Fruit fly (Drosophila melanogaster) whole organism, embryonic: ENCODE measurements around the gene CG5781.

Source experiments
- Ada2b ChIP-seq: fragments of 200-800 bp; sonication (Bioruptor generic); IDR thresholded peaks from 2 replicates; pipeline ENCODE4 v1.3.6; 2022; ENCODE audit warnings: missing biosample characterization, missing genetic modification characterization
- Adf1 ChIP-seq: fragments of 200-800 bp; sonication (Bioruptor generic); IDR thresholded peaks from 2 replicates; pipeline ENCODE4 v1.3.6; 2022; ENCODE audit warnings: missing biosample characterization, missing genetic modification characterization
- CG10267 ChIP-seq: fragments of 200-800 bp; sonication (Bioruptor generic); optimal IDR thresholded peaks from 2 replicates; lab custom pipeline; 2018; ENCODE audit warnings: missing biosample characterization, mild to moderate bottlenecking, missing genetic modification characterization, moderate library complexity
- CG10565 ChIP-seq: fragments of 200-800 bp; sonication (Bioruptor generic); optimal IDR thresholded peaks from 3 replicates; lab custom pipeline; 2016; ENCODE audit warnings: missing biosample characterization, mild to moderate bottlenecking, missing genetic modification characterization
- CG12299 ChIP-seq: fragments of 200-800 bp; sonication (Bioruptor generic); optimal IDR thresholded peaks from 2 replicates; lab custom pipeline; 2018; ENCODE audit warnings: missing biosample characterization, mild to moderate bottlenecking, missing genetic modification characterization
- CG12659 ChIP-seq: fragments of 200-800 bp; sonication (Bioruptor generic); optimal IDR thresholded peaks from 3 replicates; lab custom pipeline; 2017; ENCODE audit warnings: mild to moderate bottlenecking, missing biosample characterization, missing genetic modification reagents, missing genetic modification characterization
- CG13424 ChIP-seq: fragments of 200-800 bp; sonication (Bioruptor generic); optimal IDR thresholded peaks from 2 replicates; lab custom pipeline; 2019; ENCODE audit warnings: missing biosample characterization, mild to moderate bottlenecking, missing genetic modification characterization, moderate library complexity
- CG14050 ChIP-seq: fragments of 200-800 bp; sonication (Bioruptor generic); IDR thresholded peaks from 3 replicates; pipeline ENCODE4 v1.3.6; 2022; ENCODE audit warnings: missing biosample characterization, missing genetic modification characterization
- CG18262 ChIP-seq: fragments of 200-800 bp; optimal IDR thresholded peaks from 3 replicates; lab custom pipeline; 2019; ENCODE audit warnings: missing biosample characterization, mild to moderate bottlenecking, missing genetic modification characterization, moderate library complexity
- CG4328 ChIP-seq: fragments of 200-800 bp; sonication (Bioruptor generic); optimal IDR thresholded peaks from 3 replicates; lab custom pipeline; 2017; ENCODE audit warnings: missing biosample characterization, missing genetic modification reagents, missing genetic modification characterization
- CG4424 ChIP-seq: fragments of 200-800 bp; sonication (Bioruptor generic); optimal IDR thresholded peaks from 3 replicates; lab custom pipeline; 2016; ENCODE audit warnings: missing biosample characterization, missing genetic modification characterization
- CG5245 ChIP-seq: fragments of 200-800 bp; sonication (Bioruptor generic); optimal IDR thresholded peaks from 3 replicates; lab custom pipeline; 2016; ENCODE audit warnings: missing biosample characterization, missing genetic modification characterization
- CG6654 ChIP-seq: fragments of 200-800 bp; sonication (Bioruptor generic); optimal IDR thresholded peaks from 2 replicates; lab custom pipeline; 2017; ENCODE audit warnings: missing biosample characterization, mild to moderate bottlenecking, missing genetic modification characterization
- CG7556 ChIP-seq: fragments of 200-800 bp; sonication (Bioruptor generic); optimal IDR thresholded peaks from 2 replicates; lab custom pipeline; 2017; ENCODE audit warnings: missing biosample characterization, mild to moderate bottlenecking, missing genetic modification characterization
- CG8290 ChIP-seq, 3 experiments: fragments of 200-800 bp; sonication (Bioruptor generic); optimal IDR thresholded peaks; 2 replicates each; lab custom pipeline; 2016 to 2019; ENCODE audit warnings: missing biosample characterization in 3 of 3, missing genetic modification characterization in 3 of 3, mild to moderate bottlenecking in 2 of 3, moderate library complexity in 1 of 3
- CoRest ChIP-seq: fragments of 200-800 bp; sonication (Bioruptor generic); optimal IDR thresholded peaks from 3 replicates; lab custom pipeline; 2018; ENCODE audit warnings: missing biosample characterization, mild to moderate bottlenecking, missing genetic modification characterization, moderate library complexity
- Dip2 ChIP-seq: fragments of 200-800 bp; sonication (Bioruptor generic); IDR thresholded peaks from 2 replicates; pipeline ENCODE4 v1.3.6; 2022; ENCODE audit warnings: missing biosample characterization, missing genetic modification characterization
- Drgx ChIP-seq: fragments of 200-800 bp; sonication (Bioruptor generic); IDR thresholded peaks from 2 replicates; pipeline ENCODE4 v1.3.6; 2022; ENCODE audit warnings: missing biosample characterization, missing genetic modification characterization
- HHEX ChIP-seq: fragments of 200-800 bp; sonication (Bioruptor generic); optimal IDR thresholded peaks from 3 replicates; lab custom pipeline; 2017; ENCODE audit warnings: missing biosample characterization, mild to moderate bottlenecking, missing genetic modification characterization, missing genetic modification reagents
- Hand ChIP-seq: fragments of 200-800 bp; sonication (Bioruptor generic); optimal IDR thresholded peaks from 2 replicates; lab custom pipeline; 2017; ENCODE audit warnings: mild to moderate bottlenecking, missing biosample characterization, missing genetic modification reagents, missing genetic modification characterization
- HmgD ChIP-seq: fragments of 200-800 bp; sonication (Bioruptor generic); optimal IDR thresholded peaks from 3 replicates; lab custom pipeline; 2016; ENCODE audit warnings: missing biosample characterization, missing genetic modification characterization
- Jarid2 ChIP-seq: fragments of 200-800 bp; sonication (Bioruptor generic); optimal IDR thresholded peaks from 3 replicates; lab custom pipeline; 2017; ENCODE audit warnings: mild to moderate bottlenecking, missing biosample characterization, missing genetic modification reagents, missing genetic modification characterization
- Kr ChIP-seq: fragments of 200-800 bp; sonication (Bioruptor generic); optimal IDR thresholded peaks from 2 replicates; lab custom pipeline; 2017; ENCODE audit warnings: missing biosample characterization, mild to moderate bottlenecking, missing genetic modification characterization
- Med ChIP-seq: fragments of 200-800 bp; sonication (Bioruptor generic); peaks from one replicate; lab custom pipeline; 2016; ENCODE audit warnings: missing biosample characterization, missing genetic modification characterization, mild to moderate bottlenecking, inconsistent platforms, moderate library complexity
- Meics ChIP-seq: fragments of 200-800 bp; sonication (Bioruptor generic); optimal IDR thresholded peaks from 2 replicates; lab custom pipeline; 2017; ENCODE audit warnings: missing biosample characterization, mild to moderate bottlenecking, missing genetic modification characterization
- NK7.1 ChIP-seq: fragments of 200-800 bp; sonication (Bioruptor generic); optimal IDR thresholded peaks from 3 replicates; lab custom pipeline; 2016; ENCODE audit warnings: missing biosample characterization, missing genetic modification characterization
- Pdp1 ChIP-seq, 2 experiments: fragments of 200-800 bp; sonication (Bioruptor generic); optimal IDR thresholded peaks; 3 replicates each; lab custom pipeline; 2016; ENCODE audit warnings: missing biosample characterization in 2 of 2, missing genetic modification characterization in 2 of 2, mild to moderate bottlenecking in 1 of 2, moderate library complexity in 1 of 2
- Spps ChIP-seq: fragments of 200-800 bp; sonication (Bioruptor generic); optimal IDR thresholded peaks from 2 replicates; lab custom pipeline; 2018; ENCODE audit warnings: missing biosample characterization, mild to moderate bottlenecking, missing genetic modification characterization
- cato ChIP-seq: fragments of 200-800 bp; sonication (Bioruptor generic); optimal IDR thresholded peaks from 2 replicates; lab custom pipeline; 2016; ENCODE audit warnings: missing biosample characterization, missing genetic modification characterization, borderline replicate concordance
- crc ChIP-seq: fragments of 200-800 bp; sonication (Bioruptor generic); optimal IDR thresholded peaks from 2 replicates; lab custom pipeline; 2016; ENCODE audit warnings: missing biosample characterization, missing genetic modification characterization
- dm ChIP-seq: fragments of 200-800 bp; sonication (Bioruptor generic); optimal IDR thresholded peaks from 3 replicates; lab custom pipeline; 2016; ENCODE audit warnings: missing biosample characterization, missing genetic modification characterization
- dmrt11E ChIP-seq: fragments of 200-800 bp; sonication (Bioruptor generic); optimal IDR thresholded peaks from 3 replicates; lab custom pipeline; 2018; ENCODE audit warnings: missing biosample characterization, mild to moderate bottlenecking, missing genetic modification characterization, moderate library complexity
- dpn ChIP-seq, 2 experiments: fragments of 200-800 bp; sonication (Bioruptor generic); optimal IDR thresholded peaks; 3 replicates each; lab custom pipeline; 2016; ENCODE audit warnings: missing biosample characterization in 2 of 2, missing genetic modification characterization in 2 of 2
- dysf ChIP-seq: fragments of 200-800 bp; sonication (Bioruptor generic); IDR thresholded peaks from 3 replicates; pipeline ENCODE4 v1.3.6; 2022; ENCODE audit warnings: missing biosample characterization, missing genetic modification characterization
- eyg ChIP-seq: fragments of 200-800 bp; sonication (Bioruptor generic); optimal IDR thresholded peaks from 3 replicates; lab custom pipeline; 2016; ENCODE audit warnings: missing biosample characterization, missing genetic modification characterization
- gcm2 ChIP-seq: fragments of 200-800 bp; sonication (Bioruptor generic); optimal IDR thresholded peaks from 2 replicates; lab custom pipeline; 2016; ENCODE audit warnings: missing biosample characterization, missing genetic modification characterization
- gsb-n ChIP-seq: fragments of 200-800 bp; sonication (Bioruptor generic); optimal IDR thresholded peaks from 3 replicates; lab custom pipeline; 2018; ENCODE audit warnings: missing biosample characterization, mild to moderate bottlenecking, missing genetic modification characterization
- h ChIP-seq: fragments of >200 bp; optimal IDR thresholded peaks from 2 replicates; lab custom pipeline; 2017
- hbn ChIP-seq: fragments of 200-800 bp; sonication (Bioruptor generic); IDR thresholded peaks from 2 replicates; pipeline ENCODE4 v1.3.6; 2022; ENCODE audit warnings: missing biosample characterization, missing genetic modification characterization; ENCODE audit not compliant: partially characterized antibody
- nmo ChIP-seq: fragments of 200-800 bp; sonication (Bioruptor generic); optimal IDR thresholded peaks from 2 replicates; lab custom pipeline; 2018; ENCODE audit warnings: missing biosample characterization, mild to moderate bottlenecking, missing genetic modification characterization, moderate library complexity
- nom ChIP-seq: fragments of 200-800 bp; sonication (Bioruptor generic); optimal IDR thresholded peaks from 2 replicates; lab custom pipeline; 2017; ENCODE audit warnings: missing biosample characterization, missing genetic modification characterization, mild to moderate bottlenecking, moderate library complexity, missing genetic modification reagents
- pan ChIP-seq, 4 experiments: fragments of >200 bp in 3 of 4; fragments of 200-800 bp in 1 of 4; sonication (Bioruptor generic) in 1 of 4; optimal IDR thresholded peaks in 3 of 4; IDR thresholded peaks in 1 of 4; 2 replicates each; pipeline versions ENCODE4 v1.3.6 to Lab custom; 2017 to 2022; ENCODE audit warnings: missing biosample characterization in 2 of 4, missing genetic modification characterization in 2 of 4, mixed read lengths in 1 of 4
- scrt ChIP-seq: fragments of 200-800 bp; sonication (Bioruptor generic); optimal IDR thresholded peaks from 2 replicates; lab custom pipeline; 2018; ENCODE audit warnings: missing biosample characterization, mild to moderate bottlenecking, missing genetic modification characterization, moderate library complexity
- shn ChIP-seq: fragments of 200-800 bp; sonication (Bioruptor generic); optimal IDR thresholded peaks from 3 replicates; lab custom pipeline; 2016; ENCODE audit warnings: missing biosample characterization, missing genetic modification characterization
- sima ChIP-seq: fragments of 200-800 bp; sonication (Bioruptor generic); optimal IDR thresholded peaks from 2 replicates; lab custom pipeline; 2016; ENCODE audit warnings: missing biosample characterization, missing genetic modification characterization
- slbo ChIP-seq: fragments of 200-800 bp; sonication (Bioruptor generic); IDR thresholded peaks from 2 replicates; pipeline ENCODE4 v1.3.6; 2022; ENCODE audit warnings: missing biosample characterization, missing genetic modification characterization
- toy ChIP-seq: fragments of 200-800 bp; sonication (Bioruptor generic); IDR thresholded peaks from 2 replicates; pipeline ENCODE4 v1.3.6; 2022; ENCODE audit warnings: missing biosample characterization, missing genetic modification characterization
- wek ChIP-seq: fragments of 200-800 bp; sonication (Bioruptor generic); optimal IDR thresholded peaks from 3 replicates; lab custom pipeline; 2018; ENCODE audit warnings: missing biosample characterization, mild to moderate bottlenecking, missing genetic modification characterization, moderate library complexity
- zfh1 ChIP-seq: fragments of 200-800 bp; sonication (Bioruptor generic); IDR thresholded peaks from 3 replicates; pipeline ENCODE4 v1.3.6; 2022; ENCODE audit warnings: missing biosample characterization, missing genetic modification characterization

The CG5781 gene

dm6 chr2L:12700381-12700963 lies 3.3 kb upstream of the CG5781 start, which contains the start of gene CG17036 (continued):
- TF ChIP-seq gsb-n (tag; lab: Kevin White, UChicago), result no peak
- TF ChIP-seq CG13424 (tag; lab: Kevin White, UChicago), result peak; percentile 12
- no peak for TF ChIP-seq hbn (GFP tag; lab: Robert Waterston, UW)
- peak; percentile 83 for TF ChIP-seq Med (GFP tag; lab: Kevin White, UChicago)
- TF ChIP-seq Pdp1 (GFP tag; optimal IDR thresholded peaks at IDR 0.05; lab: Kevin White, UChicago), result peak in 1 of 2 experiments; percentile 79
- peak; percentile 48 for TF ChIP-seq HHEX (GFP tag; lab: Kevin White, UChicago)
- no peak for TF ChIP-seq eyg (GFP tag; lab: Kevin White, UChicago)
- TF ChIP-seq HmgD, result no peak
- no peak for TF ChIP-seq toy (GFP tag; lab: Robert Waterston, UW)
- TF ChIP-seq dysf (GFP tag; lab: Robert Waterston, UW), result peak; percentile 43; the same call in 1 of the 3 replicates
- peak; percentile 53 for TF ChIP-seq CoRest
- TF ChIP-seq CG8290 (GFP tag; optimal IDR thresholded peaks at IDR 0.05; lab: Kevin White, UChicago), result no peak
- TF ChIP-seq CG8290 (tag; optimal IDR thresholded peaks at IDR 0.05; lab: Kevin White, UChicago), result no peak
- no peak for TF ChIP-seq CG5245 (GFP tag; lab: Kevin White, UChicago)
- peak; percentile 8 for TF ChIP-seq Jarid2
- TF ChIP-seq sima, result no peak
- TF ChIP-seq gcm2 (GFP tag; lab: Kevin White, UChicago), result no peak
- TF ChIP-seq CG4424 (GFP tag; lab: Kevin White, UChicago), result no peak
- TF ChIP-seq Hand, result no peak
- TF ChIP-seq nmo (GFP tag; lab: Kevin White, UChicago), result peak; percentile 18
- TF ChIP-seq Dip2 (GFP tag; lab: Robert Waterston, UW), result no peak
- no peak for TF ChIP-seq wek
- no peak for TF ChIP-seq pan (optimal IDR thresholded peaks at IDR 0.05; lab: Kevin White, UChicago)
- peak in 1 of 2 experiments; percentile 28 for TF ChIP-seq pan (GFP tag; optimal IDR thresholded peaks at IDR 0.05 in 1 of 2, IDR thresholded peaks at IDR 0.05 in 1 of 2)
- 0 out of 3 replicates have a peak, but pooled peaks have one; percentile 29 for TF ChIP-seq zfh1 (GFP tag; lab: Robert Waterston, UW)
- no peak; the same call in 1 of the 2 replicates for TF ChIP-seq Adf1
- TF ChIP-seq Meics (GFP tag; lab: Kevin White, UChicago), result peak; percentile 52
- no peak for TF ChIP-seq CG14050
- peak; percentile 45 for TF ChIP-seq CG12659
- TF ChIP-seq CG7556 (GFP tag; lab: Kevin White, UChicago), result peak; percentile 39
- no peak for TF ChIP-seq dmrt11E (tag; lab: Kevin White, UChicago)
- TF ChIP-seq CG10565 (GFP tag; lab: Kevin White, UChicago), result no peak
- no peak for TF ChIP-seq Kr
- peak; percentile 20; the same call in 1 of the 2 replicates for TF ChIP-seq Ada2b (GFP tag; lab: Robert Waterston, UW)
- TF ChIP-seq shn (GFP tag; lab: Kevin White, UChicago), result no peak
- no peak for TF ChIP-seq dm
- peak; percentile 42 for TF ChIP-seq CG18262 (tag; lab: Kevin White, UChicago)
- peak; percentile 4 for TF ChIP-seq CG10267 (tag; lab: Kevin White, UChicago)
- TF ChIP-seq NK7.1 (GFP tag; lab: Kevin White, UChicago), result no peak
- no peak for TF ChIP-seq Spps (tag; lab: Kevin White, UChicago)
- peak; percentile 6 for TF ChIP-seq CG4328 (GFP tag; lab: Kevin White, UChicago)
- TF ChIP-seq Drgx (GFP tag; lab: Robert Waterston, UW), result no peak
- TF ChIP-seq CG12299 (tag; lab: Kevin White, UChicago), result no peak
- no peak for TF ChIP-seq cato
- peak; percentile 16 for TF ChIP-seq nom (GFP tag; lab: Kevin White, UChicago)
- TF ChIP-seq crc (GFP tag; lab: Kevin White, UChicago), result no peak
- TF ChIP-seq h (lab: Kevin White, UChicago), result no peak
- TF ChIP-seq slbo (GFP tag; lab: Robert Waterston, UW), result peak; percentile 64
- TF ChIP-seq CG6654 (GFP tag; lab: Kevin White, UChicago), result no peak
- TF ChIP-seq scrt, result no peak
- TF ChIP-seq dpn (GFP tag; optimal IDR thresholded peaks at IDR 0.05; lab: Kevin White, UChicago), result peak in 1 of 2 experiments; percentile 16
